Fruit fly (Drosophila melanogaster): ENCODE data around the gene Gk1.

dm6 chr3L:212520-212919, 6.9 kb upstream of the Gk1 start, which contains the start of the genes thoc7 and Dis3l2:
- TF ChIP-seq ttk (optimal IDR thresholded peaks at IDR 0.05) (no peak), psq (optimal IDR thresholded peaks at IDR 0.05) (no peak)

All from Kc167 (cell line).